Worm (Caenorhabditis elegans): Measurements from ENCODE around the gene sams-4.

Gene sams-4

DNA sequence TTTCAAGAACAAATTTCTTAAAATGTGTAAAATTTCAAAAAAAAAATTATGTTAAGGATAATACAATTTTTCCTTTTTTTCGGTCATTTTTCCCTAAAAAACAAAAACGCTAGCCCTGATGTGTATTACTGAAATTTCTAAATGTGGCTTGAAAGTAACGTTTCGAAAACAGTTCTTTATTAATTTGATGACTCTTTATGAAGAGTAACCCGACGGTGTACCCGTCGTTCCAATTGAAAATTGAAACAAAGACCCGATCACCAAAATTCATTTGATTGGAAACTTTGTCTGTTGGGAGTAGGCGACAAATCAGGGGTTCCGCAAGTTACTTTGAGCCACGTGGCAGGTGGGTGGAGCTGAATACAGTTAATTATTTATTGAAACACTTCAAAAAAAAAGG, 13.4 kb downstream of the sams-4 start (continued):
- TF ChIP-seq egl-44 (GFP tag; IDR thresholded peaks at IDR 0.05) (no peak), rcor-1 (GFP tag; IDR thresholded peaks at IDR 0.05) (no peak), F57A8.1 (GFP tag; optimal IDR thresholded peaks at IDR 0.05) (no peak), snpc-4 (GFP tag; optimal IDR thresholded peaks at IDR 0.05) (peak; percentile 56), snpc-4 (tag; optimal IDR thresholded peaks at IDR 0.05) (peak; percentile 49 to 93 (median 84)), ceh-79 (tag; optimal IDR thresholded peaks at IDR 0.05) (no peak), akir-1 (GFP tag; optimal IDR thresholded peaks at IDR 0.05) (no peak), rpc-1 (optimal IDR thresholded peaks at IDR 0.05) (no peak), rpc-1 (tag; optimal IDR thresholded peaks at IDR 0.05) (no peak), hlh-26 (GFP tag; conservative IDR thresholded peaks at IDR 0.05) (no peak), mes-4 (tag; optimal IDR thresholded peaks at IDR 0.05) (no peak), F49E8.2 (tag; optimal IDR thresholded peaks at IDR 0.05; ENCODE audit: insufficient read depth) (peak; percentile 15), madf-8 (GFP tag; conservative IDR thresholded peaks at IDR 0.05) (no peak), athp-1 (tag; optimal IDR thresholded peaks at IDR 0.05) (no peak), ceh-91 (GFP tag; IDR thresholded peaks at IDR 0.05) (no peak), snpc-3.4 (tag; optimal IDR thresholded peaks at IDR 0.05) (no peak), xnd-1 (tag; optimal IDR thresholded peaks at IDR 0.05) (no peak), zfh-2 (GFP tag; conservative IDR thresholded peaks at IDR 0.05) (no peak), dox-1 (GFP tag; IDR thresholded peaks at IDR 0.05) (no peak), aptf-2 (GFP tag; conservative IDR thresholded peaks at IDR 0.05) (no peak), dpl-1 (GFP tag; optimal IDR thresholded peaks at IDR 0.05) (no peak), attf-6 (GFP tag; IDR thresholded peaks at IDR 0.05) (peak; percentile 74), bed-1 (GFP tag; IDR thresholded peaks at IDR 0.05) (no peak), Y53F4B.3 (GFP tag; IDR thresholded peaks at IDR 0.05) (no peak), efl-1 (GFP tag; optimal IDR thresholded peaks at IDR 0.05) (no peak), mel-28 (tag; optimal IDR thresholded peaks at IDR 0.05; ENCODE audit: borderline replicate concordance) (no peak), lin-40 (tag; optimal IDR thresholded peaks at IDR 0.05) (no peak), tbp1 (GFP tag; optimal IDR thresholded peaks at IDR 0.05) (peak; percentile 46), T26A5.8 (tag; optimal IDR thresholded peaks at IDR 0.05) (no peak)

DNA sequence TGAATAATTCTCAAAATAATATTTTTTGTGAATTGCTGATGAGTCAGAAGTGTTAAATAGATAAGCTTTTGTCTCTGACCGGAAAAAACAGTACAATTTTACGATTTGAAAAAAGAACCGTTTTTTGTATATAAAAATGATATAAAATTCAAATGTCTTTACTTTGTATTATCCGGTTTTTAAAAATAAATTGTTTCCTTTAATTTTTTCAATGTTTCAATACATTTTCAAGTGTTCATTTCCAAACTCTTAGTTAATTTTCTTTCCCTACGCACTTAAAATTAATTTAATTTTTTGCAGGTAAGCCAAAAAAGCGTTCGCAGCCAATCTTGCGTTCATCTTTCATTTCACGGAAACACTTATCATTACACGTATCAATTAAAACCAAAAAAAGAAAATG, 21.7 kb downstream of the sams-4 start, which contains the start of gene egal-1:
Gene egal-1, plus strand, starts transcription at position 301 of the 400 bp plus-strand sequence.
- TF ChIP-seq unc-62 (GFP tag; optimal IDR thresholded peaks at IDR 0.05) = no peak
- no peak for TF ChIP-seq ccch-3 (GFP tag; optimal IDR thresholded peaks at IDR 0.05)
- TF ChIP-seq F57A8.1 (GFP tag; optimal IDR thresholded peaks at IDR 0.05) = no peak
- no peak for TF ChIP-seq tbx-9 (tag; optimal IDR thresholded peaks at IDR 0.05; ENCODE audit: borderline replicate concordance)
- TF ChIP-seq bed-1 (GFP tag; IDR thresholded peaks at IDR 0.05) = no peak
- no peak for TF ChIP-seq mel-28 (tag; optimal IDR thresholded peaks at IDR 0.05; ENCODE audit: borderline replicate concordance)
- TF ChIP-seq ama-1 (optimal IDR thresholded peaks at IDR 0.05) = no peak
- no peak for TF ChIP-seq ama-1 (GFP tag; optimal IDR thresholded peaks at IDR 0.05)
- TF ChIP-seq Y53G8AR.9 (GFP tag; conservative IDR thresholded peaks at IDR 0.05) = no peak
- no peak for TF ChIP-seq ekl-4 (GFP tag; IDR thresholded peaks at IDR 0.05)
- no peak for TF ChIP-seq cebp-1 (GFP tag; IDR thresholded peaks at IDR 0.05)
- TF ChIP-seq cebp-1 (tag; optimal IDR thresholded peaks at IDR 0.05) = no peak
- TF ChIP-seq hmg-20 (GFP tag; IDR thresholded peaks at IDR 0.05) = no peak
- TF ChIP-seq Y53F4B.3 (GFP tag; IDR thresholded peaks at IDR 0.05) = no peak
- no peak for TF ChIP-seq F23B12.7 (tag; optimal IDR thresholded peaks at IDR 0.05; ENCODE audit: insufficient read depth)
- no peak for TF ChIP-seq attf-5 (GFP tag; optimal IDR thresholded peaks at IDR 0.05)
- TF ChIP-seq ztf-6 (GFP tag; IDR thresholded peaks at IDR 0.05) = no peak
